Worm (Caenorhabditis elegans) whole organism, mixed stage, embryonic: ENCODE results near the gene fbxb-117.

Experiments used
- ham-2 ChIP-seq: fragments of 200-800 bp; sonication (Bioruptor generic); optimal IDR thresholded peaks from 2 replicates; lab custom pipeline; 2018; ENCODE audit warnings: mild to moderate bottlenecking, missing genetic modification characterization, missing compliant biosample characterization
- hlh-1 ChIP-seq: fragments of 150-350 bp; optimal IDR thresholded peaks from 2 replicates; lab custom pipeline; 2014; ENCODE audit warnings: missing biosample characterization, missing genetic modification reagents, missing genetic modification characterization
- lin-13 ChIP-seq: fragments of 150-350 bp; optimal IDR thresholded peaks from 2 replicates; lab custom pipeline; 2014; ENCODE audit warnings: missing biosample characterization, missing genetic modification characterization
- snpc-4 ChIP-seq: fragments of 150-350 bp; optimal IDR thresholded peaks from 2 replicates; lab custom pipeline; 2014; ENCODE audit warnings: missing biosample characterization, missing genetic modification characterization

DNA sequence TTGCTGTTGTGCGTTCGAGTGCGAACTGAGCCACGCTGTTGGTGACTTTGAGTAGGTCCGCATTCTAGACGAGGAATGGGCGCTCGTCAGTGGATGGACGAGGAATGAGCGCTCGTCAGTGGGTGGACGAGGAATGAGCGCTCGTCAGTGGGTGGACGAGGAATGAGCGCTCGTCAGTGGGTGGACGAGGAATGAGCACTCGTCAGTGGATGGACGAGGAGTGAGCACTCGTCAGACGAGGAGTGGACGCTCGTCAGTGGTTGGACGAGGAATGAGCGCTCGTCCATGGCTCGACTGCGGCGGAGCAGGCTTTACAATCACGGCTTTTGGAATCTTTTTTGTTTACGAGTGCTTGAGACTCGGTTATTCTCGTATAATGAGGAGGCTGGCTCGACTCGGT is 3.9 kb upstream of the fbxb-117 start:
- TF ChIP-seq snpc-4 (tag; lab: Kevin White, UChicago), result no peak
- TF ChIP-seq lin-13 (tag; lab: Kevin White, UChicago), result no peak
- no peak for TF ChIP-seq ham-2 (GFP tag; lab: Kevin White, UChicago)
- TF ChIP-seq hlh-1 (tag; lab: Kevin White, UChicago), result no peak
